Fruit fly (Drosophila melanogaster) whole organism, wandering third instar larva: ENCODE data around the gene CycT.

ENCODE experiments used
- Abd-B ChIP-seq: fragments of >200 bp; optimal IDR thresholded peaks from 2 replicates; lab custom pipeline; 2017; ENCODE audit warnings: missing biosample characterization, missing genetic modification characterization
- Dif ChIP-seq: fragments of 200-275, 200-300 bp; sonication (Bioruptor generic); optimal IDR thresholded peaks from 2 replicates; lab custom pipeline; 2018; ENCODE audit warnings: missing biosample characterization, missing genetic modification characterization; ENCODE audit not compliant: partially characterized antibody
- Hr78 ChIP-seq: fragments of >200 bp; optimal IDR thresholded peaks from 2 replicates; lab custom pipeline; 2017; ENCODE audit warnings: missing biosample characterization, missing genetic modification characterization
- OdsH ChIP-seq: fragments of 200-800 bp; sonication (Bioruptor generic); optimal IDR thresholded peaks from 2 replicates; lab custom pipeline; 2016; ENCODE audit warnings: missing biosample characterization, mild to moderate bottlenecking, missing genetic modification characterization
- ey ChIP-seq: fragments of 200-800 bp; sonication (Bioruptor generic); optimal IDR thresholded peaks from 2 replicates; lab custom pipeline; 2016; ENCODE audit warnings: missing biosample characterization, missing genetic modification characterization
- psq ChIP-seq: fragments of 200-800 bp; sonication (Bioruptor generic); optimal IDR thresholded peaks from 3 replicates; lab custom pipeline; 2017; ENCODE audit warnings: missing biosample characterization, mild to moderate bottlenecking, missing genetic modification characterization, moderate library complexity
- sage ChIP-seq: fragments of 200-800 bp; sonication (Bioruptor generic); optimal IDR thresholded peaks from 2 replicates; lab custom pipeline; 2016; ENCODE audit warnings: missing biosample characterization, mild to moderate bottlenecking, missing genetic modification characterization

DNA sequence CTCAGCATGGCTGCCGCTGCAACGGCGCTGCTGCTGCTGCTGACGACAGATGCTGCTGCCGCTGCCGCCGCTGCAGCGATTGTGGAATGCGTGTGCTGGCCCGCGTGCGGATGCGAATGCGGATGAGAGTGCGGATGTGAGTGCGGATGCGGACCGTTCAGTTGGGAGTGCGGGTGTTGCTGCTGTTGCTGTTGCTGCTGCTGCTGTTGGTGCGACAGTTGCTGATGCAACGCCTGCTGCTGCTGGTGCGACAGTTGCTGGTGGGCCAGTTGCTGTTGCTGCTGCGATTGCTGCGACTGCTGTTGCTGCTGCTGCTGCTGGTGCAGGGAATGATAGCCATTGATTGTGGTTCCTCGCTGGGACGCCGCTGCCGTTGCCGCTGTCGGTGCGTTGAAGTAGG, 4.7 kb upstream of the CycT start:
- TF ChIP-seq Dif (GFP tag; lab: Kevin White, UChicago) (no peak), OdsH (GFP tag; lab: Kevin White, UChicago) (no peak), psq (GFP tag; lab: Kevin White, UChicago) (no peak), sage (GFP tag; lab: Kevin White, UChicago) (no peak), Abd-B (GFP tag; lab: Kevin White, UChicago) (no peak), Hr78 (no peak), ey (GFP tag; lab: Kevin White, UChicago) (no peak)
